Fruit fly (Drosophila melanogaster) whole organism, wandering third instar larva: ENCODE measurements around the gene CG5149.

Experiments used
- CG32264 ChIP-seq: fragments of 200-800 bp; sonication (Bioruptor generic); optimal IDR thresholded peaks from 2 replicates; lab custom pipeline; 2016; ENCODE audit warnings: missing biosample characterization, missing genetic modification characterization
- CrebA ChIP-seq: fragments of 200-800 bp; sonication (Bioruptor generic); optimal IDR thresholded peaks from 2 replicates; lab custom pipeline; 2016; ENCODE audit warnings: missing biosample characterization, mild to moderate bottlenecking, missing genetic modification characterization, borderline replicate concordance
- Dfd ChIP-seq: fragments of >200 bp; optimal IDR thresholded peaks from 2 replicates; lab custom pipeline; 2017; ENCODE audit warnings: missing biosample characterization, missing genetic modification characterization
- Dif ChIP-seq: fragments of 200-275, 200-300 bp; sonication (Bioruptor generic); optimal IDR thresholded peaks from 2 replicates; lab custom pipeline; 2018; ENCODE audit warnings: missing biosample characterization, missing genetic modification characterization; ENCODE audit not compliant: partially characterized antibody
- GATAd ChIP-seq: sonication (Bioruptor generic); optimal IDR thresholded peaks from 2 replicates; lab custom pipeline; 2016; ENCODE audit warnings: missing biosample characterization, missing genetic modification characterization
- HLH106 ChIP-seq: fragments of 200-800 bp; optimal IDR thresholded peaks from 3 replicates; lab custom pipeline; 2019; ENCODE audit warnings: missing biosample characterization, mild to moderate bottlenecking, missing genetic modification characterization, moderate library complexity
- Hr78 ChIP-seq: fragments of >200 bp; optimal IDR thresholded peaks from 2 replicates; lab custom pipeline; 2017; ENCODE audit warnings: missing biosample characterization, missing genetic modification characterization
- Mio ChIP-seq: sonication (Bioruptor generic); optimal IDR thresholded peaks from 2 replicates; lab custom pipeline; 2016; ENCODE audit warnings: missing biosample characterization, missing genetic modification characterization
- Myc ChIP-seq: fragments of >200 bp; optimal IDR thresholded peaks from 2 replicates; lab custom pipeline; 2017
- OdsH ChIP-seq: fragments of 200-800 bp; sonication (Bioruptor generic); optimal IDR thresholded peaks from 2 replicates; lab custom pipeline; 2016; ENCODE audit warnings: missing biosample characterization, mild to moderate bottlenecking, missing genetic modification characterization
- Rel ChIP-seq, 2 experiments: fragments of 200-800 bp; sonication (Bioruptor generic) in 1 of 2; optimal IDR thresholded peaks; 2 replicates in 1 of 2; 3 replicates in 1 of 2; lab custom pipeline; 2016 to 2019; ENCODE audit warnings: mild to moderate bottlenecking in 2 of 2, missing biosample characterization in 2 of 2, missing genetic modification characterization in 2 of 2, moderate library complexity in 1 of 2
- Sp1 ChIP-seq: fragments of 200-800 bp; sonication (Bioruptor generic); optimal IDR thresholded peaks from 3 replicates; lab custom pipeline; 2019; ENCODE audit warnings: missing biosample characterization, mild to moderate bottlenecking, missing genetic modification characterization, moderate library complexity
- br ChIP-seq: fragments of 200-800 bp; sonication (Bioruptor generic); optimal IDR thresholded peaks from 2 replicates; lab custom pipeline; 2016; ENCODE audit warnings: missing biosample characterization, missing genetic modification characterization
- brk ChIP-seq: fragments of 200-800 bp; sonication (Bioruptor generic); optimal IDR thresholded peaks from 2 replicates; lab custom pipeline; 2016; ENCODE audit warnings: missing biosample characterization, mild to moderate bottlenecking, missing genetic modification characterization
- dl ChIP-seq, 2 experiments: fragments of 175-275, 200-275 bp in 1 of 2; fragments of 200-275 bp in 1 of 2; sonication (Bioruptor generic); optimal IDR thresholded peaks; lab custom pipeline; 2018; ENCODE audit warnings: mild to moderate bottlenecking in 2 of 2, missing biosample characterization in 2 of 2, missing genetic modification characterization in 2 of 2, moderate library complexity in 2 of 2; ENCODE audit not compliant: partially characterized antibody in 2 of 2, insufficient read depth in 1 of 2
- dmrt93B ChIP-seq: fragments of 200-800 bp; sonication (Bioruptor generic); optimal IDR thresholded peaks from 2 replicates; lab custom pipeline; 2018; ENCODE audit warnings: missing biosample characterization, mild to moderate bottlenecking, missing genetic modification characterization
- dsf ChIP-seq: sonication (Bioruptor generic); optimal IDR thresholded peaks from 2 replicates; lab custom pipeline; 2016; ENCODE audit warnings: missing biosample characterization, missing genetic modification characterization, borderline replicate concordance
- ey ChIP-seq: fragments of 200-800 bp; sonication (Bioruptor generic); optimal IDR thresholded peaks from 2 replicates; lab custom pipeline; 2016; ENCODE audit warnings: missing biosample characterization, missing genetic modification characterization
- foxo ChIP-seq, 2 experiments: fragments of 200-800 bp; sonication (Bioruptor generic); optimal IDR thresholded peaks; 2 replicates in 1 of 2; 3 replicates in 1 of 2; lab custom pipeline; 2016 to 2017; ENCODE audit warnings: missing biosample characterization in 2 of 2, missing genetic modification characterization in 2 of 2
- fru ChIP-seq: fragments of 200-800 bp; sonication (Bioruptor generic); optimal IDR thresholded peaks from 3 replicates; lab custom pipeline; 2016; ENCODE audit warnings: missing biosample characterization, mild to moderate bottlenecking, missing genetic modification characterization
- lola ChIP-seq: fragments of >200 bp; optimal IDR thresholded peaks from 2 replicates; lab custom pipeline; 2017; ENCODE audit warnings: missing biosample characterization, missing genetic modification characterization
- pan ChIP-seq: fragments of >200 bp; optimal IDR thresholded peaks from 2 replicates; lab custom pipeline; 2017
- psq ChIP-seq: fragments of 200-800 bp; sonication (Bioruptor generic); optimal IDR thresholded peaks from 3 replicates; lab custom pipeline; 2017; ENCODE audit warnings: missing biosample characterization, mild to moderate bottlenecking, missing genetic modification characterization, moderate library complexity
- rgr ChIP-seq: fragments of 200-800 bp; sonication (Bioruptor generic); optimal IDR thresholded peaks from 3 replicates; lab custom pipeline; 2016; ENCODE audit warnings: missing biosample characterization, mild to moderate bottlenecking, missing genetic modification characterization
- sv ChIP-seq: fragments of 200-800 bp; sonication (Bioruptor generic); optimal IDR thresholded peaks from 3 replicates; lab custom pipeline; 2016; ENCODE audit warnings: missing biosample characterization, missing genetic modification characterization
- tai ChIP-seq: sonication (Bioruptor generic); optimal IDR thresholded peaks from 2 replicates; lab custom pipeline; 2016; ENCODE audit warnings: missing biosample characterization, missing genetic modification characterization
- usp ChIP-seq: fragments of >200 bp; optimal IDR thresholded peaks from 2 replicates; lab custom pipeline; 2017; ENCODE audit warnings: missing biosample characterization, missing genetic modification characterization
- woc ChIP-seq: sonication (Bioruptor generic); optimal IDR thresholded peaks from 2 replicates; lab custom pipeline; 2016; ENCODE audit warnings: missing biosample characterization, mild to moderate bottlenecking, missing genetic modification characterization

Gene CG5149

dm6 chr2L:7410609-7411008, 22.6 kb upstream of the CG5149 start, which contains the start of gene CG15818:
CG15818 (plus strand) TSS chr2L:7410909.
- no peak for TF ChIP-seq Myc (lab: Kevin White, UChicago)

- TF ChIP-seq Dif (GFP tag; lab: Kevin White, UChicago) = no peak
- no peak for TF ChIP-seq rgr (GFP tag; lab: Kevin White, UChicago)
- no peak for TF ChIP-seq sv (GFP tag; lab: Kevin White, UChicago)
- TF ChIP-seq OdsH (GFP tag; lab: Kevin White, UChicago) = no peak
- no peak for TF ChIP-seq br (GFP tag; lab: Kevin White, UChicago)
- no peak for TF ChIP-seq Myc (lab: Kevin White, UChicago)
- TF ChIP-seq Mio (GFP tag; lab: Kevin White, UChicago) = no peak
- no peak for TF ChIP-seq Dfd (GFP tag; lab: Kevin White, UChicago)
- TF ChIP-seq dl (GFP tag; optimal IDR thresholded peaks at IDR 0.05; lab: Kevin White, UChicago; ENCODE audit: insufficient read depth in 1 of 2, partially characterized antibody in 2 of 2) = no peak
- no peak for TF ChIP-seq brk
- no peak for TF ChIP-seq Rel (GFP tag; optimal IDR thresholded peaks at IDR 0.05; lab: Kevin White, UChicago)
- no peak for TF ChIP-seq Rel (tag; optimal IDR thresholded peaks at IDR 0.05; lab: Kevin White, UChicago)
- TF ChIP-seq foxo (GFP tag; optimal IDR thresholded peaks at IDR 0.05; lab: Kevin White, UChicago) = no peak
- no peak for TF ChIP-seq lola (GFP tag; lab: Kevin White, UChicago)
- no peak for TF ChIP-seq Sp1
- TF ChIP-seq CrebA (GFP tag; lab: Kevin White, UChicago) = no peak
- TF ChIP-seq, all 38 proteins: peak for 0
These were observed 21.5 kb upstream of the CG5149 start, which contains the start of gene CG5181 for dm6 chr2L:7409602-7410001. CG5181 (minus strand) TSS chr2L:7409809.

dm6 chr2L:7409007-7409406, 21.0 kb upstream of the CG5149 start:
- no peak for TF ChIP-seq woc (GFP tag; lab: Kevin White, UChicago)
- no peak for TF ChIP-seq Rel (GFP tag; optimal IDR thresholded peaks at IDR 0.05; lab: Kevin White, UChicago)
- no peak for TF ChIP-seq Rel (tag; optimal IDR thresholded peaks at IDR 0.05; lab: Kevin White, UChicago)
- TF ChIP-seq HLH106 = no peak
- no peak for TF ChIP-seq CG32264 (GFP tag; lab: Kevin White, UChicago)
- no peak for TF ChIP-seq dsf
- no peak for TF ChIP-seq usp (GFP tag; lab: Kevin White, UChicago)
- TF ChIP-seq brk = no peak
- no peak for TF ChIP-seq tai
- no peak for TF ChIP-seq foxo (GFP tag; optimal IDR thresholded peaks at IDR 0.05; lab: Kevin White, UChicago)
- no peak for TF ChIP-seq OdsH (GFP tag; lab: Kevin White, UChicago)
- TF ChIP-seq Myc (lab: Kevin White, UChicago) = no peak
- TF ChIP-seq fru (GFP tag; lab: Kevin White, UChicago) = no peak
- TF ChIP-seq br (GFP tag; lab: Kevin White, UChicago) = no peak
- TF ChIP-seq dmrt93B (GFP tag; lab: Kevin White, UChicago) = no peak
- TF ChIP-seq GATAd (GFP tag; lab: Kevin White, UChicago) = no peak
- TF ChIP-seq psq (GFP tag; lab: Kevin White, UChicago) = no peak
- TF ChIP-seq dl (GFP tag; optimal IDR thresholded peaks at IDR 0.05; lab: Kevin White, UChicago; ENCODE audit: insufficient read depth in 1 of 2, partially characterized antibody in 2 of 2) = no peak

- TF ChIP-seq Mio (GFP tag; lab: Kevin White, UChicago) = no peak
- no peak for TF ChIP-seq ey
- no peak for TF ChIP-seq Dfd (GFP tag; lab: Kevin White, UChicago)
- TF ChIP-seq Hr78 (GFP tag; lab: Kevin White, UChicago) = no peak
- TF ChIP-seq tai = no peak
- TF ChIP-seq pan = no peak
- TF ChIP-seq, all 38 proteins: peak for 0
These were observed 19.6 kb upstream of the CG5149 start for dm6 chr2L:7407638-7408037.

- no peak for TF ChIP-seq Mio (GFP tag; lab: Kevin White, UChicago)
- no peak for TF ChIP-seq ey
- no peak for TF ChIP-seq Myc (lab: Kevin White, UChicago)
- no peak for TF ChIP-seq Dfd (GFP tag; lab: Kevin White, UChicago)
- TF ChIP-seq dl (GFP tag; optimal IDR thresholded peaks at IDR 0.05; lab: Kevin White, UChicago; ENCODE audit: insufficient read depth in 1 of 2, partially characterized antibody in 2 of 2) = no peak
- TF ChIP-seq CrebA (GFP tag; lab: Kevin White, UChicago) = no peak
- TF ChIP-seq tai = no peak
- no peak for TF ChIP-seq Rel (GFP tag; optimal IDR thresholded peaks at IDR 0.05; lab: Kevin White, UChicago)
- TF ChIP-seq Rel (tag; optimal IDR thresholded peaks at IDR 0.05; lab: Kevin White, UChicago) = peak; percentile 49
These were observed 16.9 kb upstream of the CG5149 start, which contains the start of gene CG5177 for dm6 chr2L:7404923-7405322. CG5177 (plus strand) TSS chr2L:7405227.
